Fruit fly (Drosophila melanogaster) whole organism, wandering third instar larva: ENCODE results near the gene CG7650.

Source experiments
- Abd-B ChIP-seq: fragments of >200 bp; optimal IDR thresholded peaks from 2 replicates; lab custom pipeline; 2017; ENCODE audit warnings: missing biosample characterization, missing genetic modification characterization
- CG32264 ChIP-seq: fragments of 200-800 bp; sonication (Bioruptor generic); optimal IDR thresholded peaks from 2 replicates; lab custom pipeline; 2016; ENCODE audit warnings: missing biosample characterization, missing genetic modification characterization
- CG9705 ChIP-seq: fragments of 200-800 bp; sonication (Bioruptor generic); optimal IDR thresholded peaks from 2 replicates; lab custom pipeline; 2018; ENCODE audit warnings: missing biosample characterization, mild to moderate bottlenecking, missing genetic modification characterization
- Dfd ChIP-seq: fragments of >200 bp; optimal IDR thresholded peaks from 2 replicates; lab custom pipeline; 2017; ENCODE audit warnings: missing biosample characterization, missing genetic modification characterization
- Dif ChIP-seq: fragments of 200-275, 200-300 bp; sonication (Bioruptor generic); optimal IDR thresholded peaks from 2 replicates; lab custom pipeline; 2018; ENCODE audit warnings: missing biosample characterization, missing genetic modification characterization; ENCODE audit not compliant: partially characterized antibody
- HLH106 ChIP-seq: fragments of 200-800 bp; optimal IDR thresholded peaks from 3 replicates; lab custom pipeline; 2019; ENCODE audit warnings: missing biosample characterization, mild to moderate bottlenecking, missing genetic modification characterization, moderate library complexity
- Hr83 ChIP-seq: fragments of 200-300 bp; sonication (Bioruptor generic); optimal IDR thresholded peaks from 2 replicates; lab custom pipeline; 2016; ENCODE audit warnings: missing biosample characterization, mild to moderate bottlenecking, missing genetic modification characterization, moderate library complexity; ENCODE audit not compliant: poor library complexity, severe bottlenecking
- Jra ChIP-seq: sonication (Bioruptor generic); optimal IDR thresholded peaks from 2 replicates; lab custom pipeline; 2016; ENCODE audit warnings: missing biosample characterization, missing genetic modification characterization
- Mio ChIP-seq: sonication (Bioruptor generic); optimal IDR thresholded peaks from 2 replicates; lab custom pipeline; 2016; ENCODE audit warnings: missing biosample characterization, missing genetic modification characterization
- Myc ChIP-seq: fragments of >200 bp; optimal IDR thresholded peaks from 2 replicates; lab custom pipeline; 2017
- OdsH ChIP-seq: fragments of 200-800 bp; sonication (Bioruptor generic); optimal IDR thresholded peaks from 2 replicates; lab custom pipeline; 2016; ENCODE audit warnings: missing biosample characterization, mild to moderate bottlenecking, missing genetic modification characterization
- Rel ChIP-seq, 2 experiments: fragments of 200-800 bp; sonication (Bioruptor generic) in 1 of 2; optimal IDR thresholded peaks; 2 replicates in 1 of 2; 3 replicates in 1 of 2; lab custom pipeline; 2016 to 2019; ENCODE audit warnings: mild to moderate bottlenecking in 2 of 2, missing biosample characterization in 2 of 2, missing genetic modification characterization in 2 of 2, moderate library complexity in 1 of 2
- Vsx2 ChIP-seq: fragments of 200-300, 225-300 bp; sonication (Bioruptor generic); optimal IDR thresholded peaks from 2 replicates; lab custom pipeline; 2018; ENCODE audit warnings: missing biosample characterization, missing genetic modification characterization; ENCODE audit not compliant: partially characterized antibody
- br ChIP-seq: fragments of 200-800 bp; sonication (Bioruptor generic); optimal IDR thresholded peaks from 2 replicates; lab custom pipeline; 2016; ENCODE audit warnings: missing biosample characterization, missing genetic modification characterization
- brk ChIP-seq: fragments of 200-800 bp; sonication (Bioruptor generic); optimal IDR thresholded peaks from 2 replicates; lab custom pipeline; 2016; ENCODE audit warnings: missing biosample characterization, mild to moderate bottlenecking, missing genetic modification characterization
- dl ChIP-seq, 2 experiments: fragments of 175-275, 200-275 bp in 1 of 2; fragments of 200-275 bp in 1 of 2; sonication (Bioruptor generic); optimal IDR thresholded peaks; lab custom pipeline; 2018; ENCODE audit warnings: mild to moderate bottlenecking in 2 of 2, missing biosample characterization in 2 of 2, missing genetic modification characterization in 2 of 2, moderate library complexity in 2 of 2; ENCODE audit not compliant: partially characterized antibody in 2 of 2, insufficient read depth in 1 of 2
- dmrt93B ChIP-seq: fragments of 200-800 bp; sonication (Bioruptor generic); optimal IDR thresholded peaks from 2 replicates; lab custom pipeline; 2018; ENCODE audit warnings: missing biosample characterization, mild to moderate bottlenecking, missing genetic modification characterization
- dsf ChIP-seq: sonication (Bioruptor generic); optimal IDR thresholded peaks from 2 replicates; lab custom pipeline; 2016; ENCODE audit warnings: missing biosample characterization, missing genetic modification characterization, borderline replicate concordance
- ey ChIP-seq: fragments of 200-800 bp; sonication (Bioruptor generic); optimal IDR thresholded peaks from 2 replicates; lab custom pipeline; 2016; ENCODE audit warnings: missing biosample characterization, missing genetic modification characterization
- fru ChIP-seq: fragments of 200-800 bp; sonication (Bioruptor generic); optimal IDR thresholded peaks from 3 replicates; lab custom pipeline; 2016; ENCODE audit warnings: missing biosample characterization, mild to moderate bottlenecking, missing genetic modification characterization
- h ChIP-seq: fragments of 200-800 bp; sonication (Bioruptor generic); optimal IDR thresholded peaks from 3 replicates; lab custom pipeline; 2016; ENCODE audit warnings: missing biosample characterization, mild to moderate bottlenecking, missing genetic modification characterization
- jim ChIP-seq: fragments of 175-275, 200-325 bp; sonication (Bioruptor generic); optimal IDR thresholded peaks from 2 replicates; lab custom pipeline; 2016; ENCODE audit warnings: missing biosample characterization, mild to moderate bottlenecking, missing genetic modification characterization
- lola ChIP-seq: fragments of >200 bp; optimal IDR thresholded peaks from 2 replicates; lab custom pipeline; 2017; ENCODE audit warnings: missing biosample characterization, missing genetic modification characterization
- pan ChIP-seq: fragments of >200 bp; optimal IDR thresholded peaks from 2 replicates; lab custom pipeline; 2017
- psq ChIP-seq: fragments of 200-800 bp; sonication (Bioruptor generic); optimal IDR thresholded peaks from 3 replicates; lab custom pipeline; 2017; ENCODE audit warnings: missing biosample characterization, mild to moderate bottlenecking, missing genetic modification characterization, moderate library complexity
- rgr ChIP-seq: fragments of 200-800 bp; sonication (Bioruptor generic); optimal IDR thresholded peaks from 3 replicates; lab custom pipeline; 2016; ENCODE audit warnings: missing biosample characterization, mild to moderate bottlenecking, missing genetic modification characterization
- sv ChIP-seq: fragments of 200-800 bp; sonication (Bioruptor generic); optimal IDR thresholded peaks from 3 replicates; lab custom pipeline; 2016; ENCODE audit warnings: missing biosample characterization, missing genetic modification characterization
- tai ChIP-seq: sonication (Bioruptor generic); optimal IDR thresholded peaks from 2 replicates; lab custom pipeline; 2016; ENCODE audit warnings: missing biosample characterization, missing genetic modification characterization
- usp ChIP-seq: fragments of >200 bp; optimal IDR thresholded peaks from 2 replicates; lab custom pipeline; 2017; ENCODE audit warnings: missing biosample characterization, missing genetic modification characterization
- woc ChIP-seq: sonication (Bioruptor generic); optimal IDR thresholded peaks from 2 replicates; lab custom pipeline; 2016; ENCODE audit warnings: missing biosample characterization, mild to moderate bottlenecking, missing genetic modification characterization

Gene CG7650

DNA sequence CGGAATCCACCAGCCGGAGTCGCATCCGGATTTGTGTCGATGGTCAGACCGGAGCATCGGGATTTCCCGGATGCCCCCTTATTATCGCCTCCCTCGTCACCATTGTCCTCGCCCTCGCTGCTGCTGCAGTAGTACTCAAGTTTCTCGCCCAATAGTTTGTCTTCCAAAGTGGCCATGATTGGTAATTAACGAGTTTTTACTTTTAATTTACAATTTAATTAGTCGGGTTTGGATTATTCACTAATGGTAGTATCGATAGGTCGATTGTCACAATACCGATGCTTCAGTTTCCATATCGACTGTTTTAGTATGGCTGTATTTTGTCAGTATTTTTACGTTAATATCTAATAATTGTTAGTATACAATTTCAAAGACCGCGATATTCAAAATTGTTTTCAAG, at the start of gene CG7650:
Gene CG7650, minus strand, starts transcription at position 278 of the 400 bp plus-strand sequence.
- TF ChIP-seq sv (GFP tag; lab: Kevin White, UChicago) (no peak), OdsH (GFP tag; lab: Kevin White, UChicago) (no peak), brk (GFP tag; lab: Kevin White, UChicago) (peak; percentile 67), Vsx2 (peak; percentile 77), dl (GFP tag; optimal IDR thresholded peaks at IDR 0.05; lab: Kevin White, UChicago; ENCODE audit: insufficient read depth in 1 of 2, partially characterized antibody in 2 of 2) (no peak), Rel (GFP tag; optimal IDR thresholded peaks at IDR 0.05; lab: Kevin White, UChicago) (no peak), Rel (tag; optimal IDR thresholded peaks at IDR 0.05; lab: Kevin White, UChicago) (peak; percentile 71), usp (no peak), ey (GFP tag; lab: Kevin White, UChicago) (no peak), rgr (GFP tag; lab: Kevin White, UChicago) (no peak)

DNA sequence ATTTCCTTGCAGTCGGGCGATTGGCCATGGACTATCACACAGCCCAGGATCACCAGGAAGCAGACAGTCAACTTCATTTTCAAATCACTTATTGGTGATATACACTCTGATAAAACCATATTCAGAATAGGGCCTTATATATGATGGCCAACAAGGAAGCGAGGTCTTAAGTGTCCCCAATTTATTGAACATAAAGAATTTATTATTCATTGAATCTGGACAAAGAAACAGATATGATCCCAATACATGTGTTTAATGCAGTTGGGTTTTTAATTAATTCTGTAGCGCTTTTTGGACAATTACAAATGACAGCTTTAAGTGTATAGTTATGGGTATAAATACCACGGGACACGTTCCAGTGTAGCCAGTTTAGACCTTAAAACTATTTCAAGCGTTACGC, 49.2 kb upstream of the CG7650 start, which contains the start of the genes Eig71Eh and Eig71Ei:
Gene Eig71Eh, minus strand, starts transcription at position 101 of the 400 bp plus-strand sequence.
Gene Eig71Ei, plus strand, starts transcription at position 367 of the 400 bp plus-strand sequence.
- TF ChIP-seq CG9705, result no peak
- no peak for TF ChIP-seq Abd-B (GFP tag; lab: Kevin White, UChicago)
- no peak for TF ChIP-seq br (GFP tag; lab: Kevin White, UChicago)
- TF ChIP-seq psq (GFP tag; lab: Kevin White, UChicago), result no peak
- no peak for TF ChIP-seq pan (lab: Kevin White, UChicago)
- no peak for TF ChIP-seq fru (GFP tag; lab: Kevin White, UChicago)
- TF ChIP-seq Mio (GFP tag; lab: Kevin White, UChicago), result no peak

DNA sequence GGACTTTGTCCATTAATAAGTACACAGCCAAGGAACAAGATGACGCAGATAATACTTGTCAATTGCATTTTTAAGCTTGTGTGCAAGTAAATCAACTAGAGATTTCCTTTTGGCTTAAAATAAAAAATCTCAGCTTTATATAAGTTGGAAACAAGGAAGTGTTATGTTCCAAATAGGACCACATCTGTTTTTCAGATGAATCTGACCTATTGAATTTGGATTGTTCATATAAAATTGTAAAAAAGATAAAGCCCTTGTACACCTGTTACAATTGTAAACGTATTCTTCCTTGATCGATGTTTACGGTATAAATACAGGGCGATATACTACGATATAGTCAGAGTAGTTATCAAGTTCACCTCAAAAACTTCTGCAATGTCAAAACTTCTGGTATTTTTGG, 47.1 kb upstream of the CG7650 start, which contains the start of the genes Eig71Ef and Eig71Eg:
Gene Eig71Ef, minus strand, starts transcription at position 101 of the 400 bp plus-strand sequence.
Gene Eig71Eg, plus strand, starts transcription at position 339 of the 400 bp plus-strand sequence.
- TF ChIP-seq Dif (GFP tag; lab: Kevin White, UChicago) (no peak), Myc (no peak), CG9705 (no peak), woc (GFP tag; lab: Kevin White, UChicago) (no peak)
- TF ChIP-seq, all 38 proteins: peak for 0

DNA sequence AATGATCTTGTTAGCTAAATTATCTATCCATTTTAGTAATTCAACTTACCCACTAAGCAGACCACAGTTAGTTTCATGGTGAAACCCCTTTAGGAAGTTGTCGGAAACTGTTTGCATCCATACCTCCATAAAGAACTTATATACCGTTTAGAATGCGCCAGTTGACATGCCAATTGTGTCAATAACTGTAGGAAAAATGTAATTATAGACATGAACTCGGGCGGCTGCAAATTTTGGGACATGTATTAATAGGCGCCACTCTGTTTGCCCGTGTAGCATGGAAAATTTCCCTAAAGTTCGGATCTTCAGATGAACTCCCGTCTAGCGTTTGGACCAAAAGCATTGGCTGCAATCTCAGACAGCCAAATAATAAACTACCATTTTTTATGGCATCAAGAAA, 45.7 kb upstream of the CG7650 start, which contains the start of gene Eig71Ee:
Gene Eig71Ee, minus strand, starts transcription at position 101 of the 400 bp plus-strand sequence.
- TF ChIP-seq Hr83 (GFP tag; lab: Kevin White, UChicago), result peak; percentile 10
- no peak for TF ChIP-seq Myc
- no peak for TF ChIP-seq h (GFP tag; lab: Kevin White, UChicago)

DNA sequence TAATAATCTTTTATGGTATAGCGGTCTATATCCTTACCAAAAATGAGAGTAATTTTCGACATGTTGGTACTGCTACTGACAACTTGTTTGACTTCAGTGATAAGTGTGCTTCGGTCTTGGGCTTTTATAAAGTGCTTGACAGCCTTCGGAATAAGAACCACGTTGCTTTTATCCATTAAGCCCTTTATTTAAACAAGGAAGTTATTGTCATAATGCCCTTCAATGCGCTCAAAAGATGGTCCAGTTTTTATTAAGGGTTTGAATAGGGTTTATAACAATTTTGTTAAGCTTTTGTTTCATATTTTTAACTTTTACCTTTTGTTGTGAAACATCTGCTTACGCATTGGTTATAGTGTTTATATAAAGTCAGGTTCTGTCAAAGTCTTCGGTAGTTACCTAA, 42.0 kb upstream of the CG7650 start, which contains the start of the genes Eig71Ec and Eig71Ed:
Gene Eig71Ec, minus strand, starts transcription at position 101 of the 400 bp plus-strand sequence.
Gene Eig71Ed, plus strand, starts transcription at position 384 of the 400 bp plus-strand sequence.
- TF ChIP-seq CG32264 (GFP tag; lab: Kevin White, UChicago) (no peak), Jra (GFP tag; lab: Kevin White, UChicago) (no peak), Dif (GFP tag; lab: Kevin White, UChicago) (no peak), usp (no peak), Rel (GFP tag; optimal IDR thresholded peaks at IDR 0.05; lab: Kevin White, UChicago) (no peak), Rel (tag; optimal IDR thresholded peaks at IDR 0.05; lab: Kevin White, UChicago) (no peak), brk (GFP tag; lab: Kevin White, UChicago) (no peak)

DNA sequence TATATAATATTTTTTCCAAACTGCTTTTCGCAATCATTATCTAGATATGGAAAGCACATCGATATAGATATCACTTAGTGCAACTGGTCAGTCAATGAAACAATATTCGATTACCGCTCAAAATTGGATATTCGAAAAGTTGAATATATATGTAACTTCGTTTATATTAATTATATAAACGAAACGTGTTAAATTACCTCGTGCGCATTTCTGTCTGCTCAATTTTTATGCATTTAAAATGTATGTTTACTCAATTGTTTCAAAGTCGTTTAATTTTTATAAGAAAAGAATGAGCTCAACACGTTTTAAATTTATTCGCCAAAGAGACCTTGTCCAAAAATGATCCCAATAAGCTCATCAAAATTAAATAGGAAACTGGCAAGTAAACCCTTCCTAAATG, 40.4 kb upstream of the CG7650 start, which contains the start of gene CG43084:
Gene CG43084, plus strand, starts transcription at position 301 of the 400 bp plus-strand sequence.
- TF ChIP-seq HLH106 (tag; lab: Kevin White, UChicago), result no peak
- TF ChIP-seq Hr83 (GFP tag; lab: Kevin White, UChicago), result no peak
- no peak for TF ChIP-seq CG9705
- TF ChIP-seq brk (GFP tag; lab: Kevin White, UChicago), result no peak
- TF ChIP-seq ey (GFP tag; lab: Kevin White, UChicago), result no peak
- TF ChIP-seq fru (GFP tag; lab: Kevin White, UChicago), result no peak
- TF ChIP-seq jim (GFP tag; lab: Kevin White, UChicago), result no peak
- no peak for TF ChIP-seq lola (GFP tag; lab: Kevin White, UChicago)
- TF ChIP-seq dmrt93B (GFP tag; lab: Kevin White, UChicago), result no peak
- no peak for TF ChIP-seq tai
- no peak for TF ChIP-seq dsf
- TF ChIP-seq Dfd (GFP tag; lab: Kevin White, UChicago), result no peak
- TF ChIP-seq, all 38 proteins: peak for 0
